Worm (Caenorhabditis elegans): ENCODE results near the gene raga-1.

The raga-1 gene

ce11 chrII:11283013-11283412, 18.1 kb upstream of the raga-1 start:
- TF ChIP-seq ceh-28 (tag; optimal IDR thresholded peaks at IDR 0.05), result no peak
- no peak for TF ChIP-seq nhr-25 (tag; optimal IDR thresholded peaks at IDR 0.05; ENCODE audit: borderline replicate concordance, insufficient read depth)
- no peak for TF ChIP-seq ceh-32 (tag; optimal IDR thresholded peaks at IDR 0.05; ENCODE audit: poor library complexity)
- TF ChIP-seq mes-2 (tag; optimal IDR thresholded peaks at IDR 0.05; ENCODE audit: poor library complexity, severe bottlenecking), result no peak
- no peak for TF ChIP-seq ceh-82 (tag; optimal IDR thresholded peaks at IDR 0.05)
- TF ChIP-seq unc-130 (GFP tag; optimal IDR thresholded peaks at IDR 0.05), result no peak
- TF ChIP-seq fkh-10 (GFP tag; optimal IDR thresholded peaks at IDR 0.05), result no peak
- no peak for TF ChIP-seq zip-11 (GFP tag; IDR thresholded peaks at IDR 0.05)
- no peak for TF ChIP-seq Y5F2A.4 (GFP tag; optimal IDR thresholded peaks at IDR 0.05)
- no peak for TF ChIP-seq rbr-2 (tag; optimal IDR thresholded peaks at IDR 0.05)
- TF ChIP-seq nhr-42 (GFP tag; IDR thresholded peaks at IDR 0.05), result no peak
- no peak for TF ChIP-seq dmd-9 (GFP tag; IDR thresholded peaks at IDR 0.05)
- TF ChIP-seq nhr-28 (tag; optimal IDR thresholded peaks at IDR 0.05), result no peak
- no peak for TF ChIP-seq lin-13 (GFP tag; optimal IDR thresholded peaks at IDR 0.05)
- TF ChIP-seq D1046.2 (GFP tag; IDR thresholded peaks at IDR 0.05), result no peak

- peak; percentile 6 for TF ChIP-seq nhr-28 (tag; optimal IDR thresholded peaks at IDR 0.05)
- TF ChIP-seq attf-4 (tag; optimal IDR thresholded peaks at IDR 0.05), result no peak
- no peak for TF ChIP-seq jun-1 (tag; optimal IDR thresholded peaks at IDR 0.05)
- no peak for TF ChIP-seq vab-7 (GFP tag; IDR thresholded peaks at IDR 0.05)
- no peak for TF ChIP-seq daf-16 (GFP tag; optimal IDR thresholded peaks at IDR 0.05)
- TF ChIP-seq daf-16 (tag; optimal IDR thresholded peaks at IDR 0.05), result peak; percentile 29
- peak; percentile 71 for TF ChIP-seq pqm-1 (tag; optimal IDR thresholded peaks at IDR 0.05)
- TF ChIP-seq daf-19 (GFP tag; conservative IDR thresholded peaks at IDR 0.05), result no peak
These were observed 17.4 kb upstream of the raga-1 start for ce11 chrII:11283803-11284202.

DNA sequence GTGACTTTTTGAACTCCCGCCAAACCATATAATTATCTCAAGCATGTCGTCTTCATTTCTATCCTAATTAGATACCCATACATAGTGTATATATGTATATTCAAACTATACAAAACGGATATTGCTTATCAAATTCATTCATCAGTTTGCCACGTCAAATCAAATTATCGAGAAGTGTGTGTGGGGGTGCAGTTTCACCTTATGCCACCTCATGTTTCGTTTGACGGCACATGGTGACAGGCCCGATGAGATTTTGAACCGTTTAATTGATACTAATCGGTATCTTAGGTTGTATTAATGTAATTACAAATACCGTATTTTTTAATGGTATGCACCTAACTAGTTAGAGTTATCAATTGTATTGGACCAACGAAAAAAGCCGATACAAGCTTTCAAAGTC, 16.5 kb upstream of the raga-1 start:
- TF ChIP-seq hlh-11 (tag; optimal IDR thresholded peaks at IDR 0.05), result no peak
- TF ChIP-seq D1046.2 (GFP tag; IDR thresholded peaks at IDR 0.05), result no peak
- TF ChIP-seq daf-19 (GFP tag; conservative IDR thresholded peaks at IDR 0.05), result no peak

DNA sequence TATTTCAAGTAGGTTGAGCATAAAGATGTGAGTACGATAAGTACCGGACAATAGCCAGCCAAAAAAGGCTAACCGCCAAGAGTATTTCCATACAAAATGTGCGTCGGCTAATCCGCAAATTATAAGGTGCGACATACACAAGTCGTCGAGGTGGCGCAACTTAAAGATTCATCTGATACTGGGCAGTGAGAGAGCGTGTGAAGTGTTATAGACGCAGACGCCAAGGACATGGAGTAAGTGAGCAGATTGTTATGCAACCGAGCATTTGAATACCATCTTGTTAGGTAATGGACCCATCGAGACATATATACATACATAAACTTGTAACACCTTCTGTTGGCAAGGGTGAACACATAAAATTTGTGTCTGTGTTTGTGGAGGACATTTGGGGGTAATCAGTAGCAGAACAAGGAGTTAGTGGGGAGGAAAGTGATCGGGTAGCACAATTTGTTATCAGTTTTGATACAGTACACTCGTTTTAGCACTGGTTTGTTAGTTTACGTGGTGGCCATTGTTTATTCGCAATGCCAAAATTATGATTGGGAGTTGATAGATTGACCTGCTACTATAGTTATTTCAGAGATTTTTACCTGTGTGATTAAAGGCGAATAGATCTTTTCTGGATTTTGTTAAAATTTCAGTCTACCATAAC, 15.8 kb upstream of the raga-1 start:
- TF ChIP-seq unc-62 (GFP tag; optimal IDR thresholded peaks at IDR 0.05 in 1 of 2) (peak in 1 of 2 experiments; percentile 21), unc-62 (tag; optimal IDR thresholded peaks at IDR 0.05) (no peak), Y105C5A.15 (GFP tag; IDR thresholded peaks at IDR 0.05) (no peak), nhr-28 (tag; optimal IDR thresholded peaks at IDR 0.05) (peak; percentile 57), aha-1 (tag) (peak; percentile 4), daf-16 (GFP tag; optimal IDR thresholded peaks at IDR 0.05) (no peak), daf-16 (tag; optimal IDR thresholded peaks at IDR 0.05) (peak; percentile 10), pqm-1 (tag; optimal IDR thresholded peaks at IDR 0.05) (peak; percentile 75), zip-11 (GFP tag; IDR thresholded peaks at IDR 0.05) (no peak), mdl-1 (tag; optimal IDR thresholded peaks at IDR 0.05) (no peak)

ce11 chrII:11286445-11286844, 14.7 kb upstream of the raga-1 start:
- TF ChIP-seq tag-97 (GFP tag; IDR thresholded peaks at IDR 0.05) (no peak), unc-62 (GFP tag; optimal IDR thresholded peaks at IDR 0.05 in 1 of 2) (peak in 1 of 2 experiments; percentile 82), unc-62 (tag; optimal IDR thresholded peaks at IDR 0.05) (no peak)

DNA sequence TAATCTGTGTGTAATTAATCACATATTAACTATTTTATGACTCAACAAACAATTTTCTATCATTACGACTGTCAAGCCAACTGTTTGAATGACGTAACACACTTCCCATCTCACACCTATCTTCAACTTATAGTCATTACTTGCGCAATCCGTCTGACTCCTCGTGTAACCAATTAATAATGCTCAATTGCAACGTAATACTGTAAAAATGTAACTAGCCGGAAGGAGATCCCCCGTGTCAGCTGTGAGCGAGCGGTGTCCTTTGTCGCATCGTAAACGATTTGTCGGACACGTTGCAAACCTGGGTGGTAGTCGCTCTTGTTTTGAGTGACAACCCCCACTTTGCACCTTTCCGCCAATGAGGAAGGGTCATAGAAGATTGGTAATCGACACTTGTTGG, 13.0 kb upstream of the raga-1 start:
- no peak for TF ChIP-seq jun-1 (tag; optimal IDR thresholded peaks at IDR 0.05)
- TF ChIP-seq nhr-237 (tag; optimal IDR thresholded peaks at IDR 0.05), result no peak
- no peak for TF ChIP-seq F26F4.8 (GFP tag; conservative IDR thresholded peaks at IDR 0.05)
- TF ChIP-seq Y48G9A.11 (GFP tag; IDR thresholded peaks at IDR 0.05), result no peak
- TF ChIP-seq zip-2 (tag; optimal IDR thresholded peaks at IDR 0.05), result no peak
- no peak for TF ChIP-seq lin-13 (GFP tag; optimal IDR thresholded peaks at IDR 0.05)
- no peak for TF ChIP-seq lin-39 (tag; optimal IDR thresholded peaks at IDR 0.05)
- no peak for TF ChIP-seq zag-1 (tag; optimal IDR thresholded peaks at IDR 0.05)
- TF ChIP-seq nhr-6 (tag; optimal IDR thresholded peaks at IDR 0.05), result no peak
- TF ChIP-seq D1046.2 (GFP tag; IDR thresholded peaks at IDR 0.05), result no peak
- TF ChIP-seq Y5F2A.4 (GFP tag; optimal IDR thresholded peaks at IDR 0.05), result no peak
- no peak for TF ChIP-seq T20F7.1 (GFP tag; optimal IDR thresholded peaks at IDR 0.05)

Measured in whole organism, L4 larva.